Worm (Caenorhabditis elegans): ENCODE measurements around the gene cgt-2.

ce11 chrX:17674313-17674712 is 20.7 kb upstream of the cgt-2 start:
- TF ChIP-seq rbr-2 (tag; optimal IDR thresholded peaks at IDR 0.05) (no peak), attf-4 (tag; optimal IDR thresholded peaks at IDR 0.05) (no peak), ztf-11 (tag; optimal IDR thresholded peaks at IDR 0.05) (no peak), nhr-77 (tag; optimal IDR thresholded peaks at IDR 0.05) (no peak), dpl-1 (GFP tag; optimal IDR thresholded peaks at IDR 0.05) (no peak), Y5F2A.4 (GFP tag; optimal IDR thresholded peaks at IDR 0.05) (no peak), tag-97 (GFP tag; IDR thresholded peaks at IDR 0.05) (no peak), nhr-6 (tag; optimal IDR thresholded peaks at IDR 0.05) (no peak), jun-1 (tag; optimal IDR thresholded peaks at IDR 0.05) (no peak), nhr-28 (tag; optimal IDR thresholded peaks at IDR 0.05) (no peak), aly-2 (tag; optimal IDR thresholded peaks at IDR 0.05) (no peak)

Data from whole organism, L4 larva.